Worm (Caenorhabditis elegans): Measurements from ENCODE around the gene K07E3.1.
A peak's percentile ranks its signal among the peaks of the same experiment; 100 is the strongest.

ce11 chrX:8089266-8089909 is 20.9 kb upstream of the K07E3.1 start:
- TF ChIP-seq lin-29 (GFP tag; IDR thresholded peaks at IDR 0.05) = no peak
- TF ChIP-seq nhr-77 (tag; optimal IDR thresholded peaks at IDR 0.05) = peak; percentile 70
- TF ChIP-seq nhr-111 (GFP tag; optimal IDR thresholded peaks at IDR 0.05) = no peak
- TF ChIP-seq lin-39 (tag; optimal IDR thresholded peaks at IDR 0.05) = no peak
- TF ChIP-seq unc-39 (tag; optimal IDR thresholded peaks at IDR 0.05) = no peak
